Fruit fly (Drosophila melanogaster) whole organism, embryonic: ENCODE measurements around the gene CG7985.

Source experiments
- Adf1 ChIP-seq: fragments of 200-800 bp; sonication (Bioruptor generic); IDR thresholded peaks from 2 replicates; pipeline ENCODE4 v1.3.6; 2022; ENCODE audit warnings: missing biosample characterization, missing genetic modification characterization
- Awh ChIP-seq: fragments of 200-800 bp; sonication (Bioruptor generic); IDR thresholded peaks from 2 replicates; pipeline ENCODE4, ENCODE4 v1.3.6; 2022; ENCODE audit warnings: missing biosample characterization, missing genetic modification characterization
- BEAF-32 ChIP-seq: fragments of 200-800 bp; sonication (Bioruptor generic); optimal IDR thresholded peaks from 3 replicates; lab custom pipeline; 2017; ENCODE audit warnings: missing biosample characterization, missing genetic modification characterization, mild to moderate bottlenecking, moderate library complexity, missing genetic modification reagents
- BtbVII ChIP-seq: fragments of 200-800 bp; sonication (Bioruptor generic); optimal IDR thresholded peaks from 3 replicates; lab custom pipeline; 2017; ENCODE audit warnings: missing biosample characterization, mild to moderate bottlenecking, missing genetic modification characterization
- CG10366 ChIP-seq: fragments of 200-800 bp; sonication (Bioruptor generic); IDR thresholded peaks from 2 replicates; pipeline ENCODE4 v1.3.6; 2022; ENCODE audit warnings: missing biosample characterization, missing genetic modification characterization
- CG10654 ChIP-seq: fragments of 200-800 bp; sonication (Bioruptor generic); optimal IDR thresholded peaks from 2 replicates; lab custom pipeline; 2016; ENCODE audit warnings: missing biosample characterization, missing genetic modification characterization
- CG11398 ChIP-seq: fragments of 200-800 bp; sonication (Bioruptor generic); optimal IDR thresholded peaks from 2 replicates; lab custom pipeline; 2016; ENCODE audit warnings: missing biosample characterization, missing genetic modification characterization
- CG14441 ChIP-seq: fragments of 200-800 bp; sonication (Bioruptor generic); IDR thresholded peaks from 2 replicates; pipeline ENCODE4 v1.3.6; 2022; ENCODE audit warnings: missing biosample characterization, missing genetic modification characterization
- CG15696 ChIP-seq: fragments of 200-800 bp; sonication (Bioruptor generic); optimal IDR thresholded peaks from 2 replicates; lab custom pipeline; 2019; ENCODE audit warnings: missing biosample characterization, mild to moderate bottlenecking, missing genetic modification characterization, moderate library complexity
- CG1603 ChIP-seq: fragments of 200-800 bp; sonication (Bioruptor generic); optimal IDR thresholded peaks from 2 replicates; lab custom pipeline; 2019; ENCODE audit warnings: missing biosample characterization, mild to moderate bottlenecking, missing genetic modification characterization, moderate library complexity
- CG16779 ChIP-seq: fragments of 200-800 bp; sonication (Bioruptor generic); IDR thresholded peaks from 2 replicates; pipeline ENCODE4 v1.3.6; 2022; ENCODE audit warnings: missing biosample characterization, missing genetic modification characterization
- CG17359 ChIP-seq: fragments of 200-800 bp; sonication (Bioruptor generic); optimal IDR thresholded peaks from 3 replicates; lab custom pipeline; 2018; ENCODE audit warnings: missing biosample characterization, mild to moderate bottlenecking, missing genetic modification characterization, moderate library complexity
- CG17612 ChIP-seq: fragments of 200-800 bp; sonication (Bioruptor generic); IDR thresholded peaks from 2 replicates; pipeline ENCODE4 v1.3.6; 2022; ENCODE audit warnings: missing biosample characterization, missing genetic modification characterization
- CG17802 ChIP-seq: fragments of 200-800 bp; sonication (Bioruptor generic); optimal IDR thresholded peaks from 2 replicates; lab custom pipeline; 2018; ENCODE audit warnings: missing biosample characterization, mild to moderate bottlenecking, missing genetic modification characterization, moderate library complexity
- CG18011 ChIP-seq: fragments of 200-800 bp; sonication (Bioruptor generic); optimal IDR thresholded peaks from 2 replicates; lab custom pipeline; 2017; ENCODE audit warnings: missing biosample characterization, missing genetic modification characterization, mild to moderate bottlenecking, moderate library complexity, missing genotype
- CG18599 ChIP-seq: fragments of 200-800 bp; sonication (Bioruptor generic); optimal IDR thresholded peaks from 3 replicates; lab custom pipeline; 2017; ENCODE audit warnings: missing biosample characterization, missing genetic modification characterization, mild to moderate bottlenecking, moderate library complexity, missing genetic modification reagents
- CG18619 ChIP-seq: fragments of 200-800 bp; sonication (Bioruptor generic); optimal IDR thresholded peaks from 3 replicates; lab custom pipeline; 2017; ENCODE audit warnings: missing biosample characterization, mild to moderate bottlenecking, missing genetic modification characterization
- CG18764 ChIP-seq: fragments of 200-800 bp; sonication (Bioruptor generic); optimal IDR thresholded peaks from 3 replicates; lab custom pipeline; 2016; ENCODE audit warnings: missing biosample characterization, missing genetic modification characterization
- CG3281 ChIP-seq: fragments of 200-800 bp; sonication (Bioruptor generic); optimal IDR thresholded peaks from 3 replicates; lab custom pipeline; 2017; ENCODE audit warnings: missing biosample characterization, mild to moderate bottlenecking, missing genetic modification characterization
- CG3838 ChIP-seq: fragments of 200-800 bp; sonication (Bioruptor generic); optimal IDR thresholded peaks from 3 replicates; lab custom pipeline; 2016; ENCODE audit warnings: missing biosample characterization, missing genetic modification characterization
- CG6175 ChIP-seq: fragments of 200-800 bp; sonication (Bioruptor generic); IDR thresholded peaks from 3 replicates; pipeline ENCODE4 v1.3.6; 2022; ENCODE audit warnings: missing biosample characterization, missing genetic modification characterization
- CG7839 ChIP-seq: fragments of 200-800 bp; sonication (Bioruptor generic); optimal IDR thresholded peaks from 3 replicates; lab custom pipeline; 2018; ENCODE audit warnings: missing biosample characterization, mild to moderate bottlenecking, missing genetic modification characterization, moderate library complexity
- CG8089 ChIP-seq: fragments of 200-800 bp; sonication (Bioruptor generic); optimal IDR thresholded peaks from 3 replicates; lab custom pipeline; 2016; ENCODE audit warnings: missing biosample characterization, missing genetic modification characterization
- CG8290 ChIP-seq, 3 experiments: fragments of 200-800 bp; sonication (Bioruptor generic); optimal IDR thresholded peaks; 2 replicates each; lab custom pipeline; 2016 to 2019; ENCODE audit warnings: missing biosample characterization in 3 of 3, missing genetic modification characterization in 3 of 3, mild to moderate bottlenecking in 2 of 3, moderate library complexity in 1 of 3
- Chrac-16 ChIP-seq: fragments of 200-800 bp; sonication (Bioruptor generic); optimal IDR thresholded peaks from 3 replicates; lab custom pipeline; 2016; ENCODE audit warnings: missing biosample characterization, missing genetic modification characterization
- CoRest ChIP-seq: fragments of 200-800 bp; sonication (Bioruptor generic); optimal IDR thresholded peaks from 3 replicates; lab custom pipeline; 2018; ENCODE audit warnings: missing biosample characterization, mild to moderate bottlenecking, missing genetic modification characterization, moderate library complexity
- Dbx ChIP-seq: fragments of 200-800 bp; sonication (Bioruptor generic); IDR thresholded peaks from 3 replicates; pipeline ENCODE4 v1.3.6; 2022; ENCODE audit warnings: missing biosample characterization, missing genetic modification characterization
- Dfd ChIP-seq, 2 experiments: fragments of >200 bp; optimal IDR thresholded peaks; 2 replicates each; lab custom pipeline; 2017; ENCODE audit warnings: missing biosample characterization in 2 of 2, missing genetic modification characterization in 2 of 2
- Hr39 ChIP-seq: fragments of >200 bp; optimal IDR thresholded peaks from 2 replicates; lab custom pipeline; 2017
- Hsf ChIP-seq: fragments of 200-800 bp; sonication (Bioruptor generic); optimal IDR thresholded peaks from 3 replicates; lab custom pipeline; 2016; ENCODE audit warnings: missing biosample characterization, missing genetic modification characterization
- NC2β ChIP-seq: fragments of 200-800 bp; sonication (Bioruptor generic); optimal IDR thresholded peaks from 2 replicates; lab custom pipeline; 2016; ENCODE audit warnings: missing biosample characterization, missing genetic modification characterization
- Tbp ChIP-seq: fragments of >200 bp; optimal IDR thresholded peaks from 2 replicates; lab custom pipeline; 2018; ENCODE audit warnings: missing biosample characterization, missing genetic modification characterization
- ac ChIP-seq: fragments of 200-800 bp; sonication (Bioruptor generic); optimal IDR thresholded peaks from 3 replicates; lab custom pipeline; 2017; ENCODE audit warnings: missing biosample characterization, mild to moderate bottlenecking, missing genetic modification characterization
- aop ChIP-seq: fragments of 200-800 bp; sonication (Bioruptor generic); IDR thresholded peaks from 2 replicates; pipeline ENCODE4 v1.3.6; 2022; ENCODE audit warnings: missing biosample characterization, missing genetic modification characterization
- btn ChIP-seq: fragments of 200-800 bp; sonication (Bioruptor generic); optimal IDR thresholded peaks from 2 replicates; lab custom pipeline; 2016; ENCODE audit warnings: missing biosample characterization, missing genetic modification characterization
- crp ChIP-seq, 2 experiments: fragments of 200-800 bp; sonication (Bioruptor generic); optimal IDR thresholded peaks; 2 replicates in 1 of 2; 3 replicates in 1 of 2; lab custom pipeline; 2017; ENCODE audit warnings: missing biosample characterization in 2 of 2, missing genetic modification characterization in 2 of 2, mild to moderate bottlenecking in 1 of 2, moderate library complexity in 1 of 2
- dimm ChIP-seq: fragments of 200-800 bp; sonication (Bioruptor generic); IDR thresholded peaks from 2 replicates; pipeline ENCODE4 v1.3.6; 2022; ENCODE audit warnings: missing biosample characterization, missing genetic modification characterization
- disco-r ChIP-seq: fragments of 200-800 bp; sonication (Bioruptor generic); optimal IDR thresholded peaks from 2 replicates; lab custom pipeline; 2016; ENCODE audit warnings: missing biosample characterization, missing genetic modification characterization
- dmrt11E ChIP-seq: fragments of 200-800 bp; sonication (Bioruptor generic); optimal IDR thresholded peaks from 3 replicates; lab custom pipeline; 2018; ENCODE audit warnings: missing biosample characterization, mild to moderate bottlenecking, missing genetic modification characterization, moderate library complexity
- jumu ChIP-seq: fragments of 200-800 bp; sonication (Bioruptor generic); optimal IDR thresholded peaks from 3 replicates; lab custom pipeline; 2016; ENCODE audit warnings: missing biosample characterization, missing genetic modification characterization
- kah ChIP-seq: fragments of 200-800 bp; sonication (Bioruptor generic); optimal IDR thresholded peaks from 2 replicates; lab custom pipeline; 2018; ENCODE audit warnings: missing biosample characterization, mild to moderate bottlenecking, missing genetic modification characterization
- mam ChIP-seq: fragments of 200-800 bp; sonication (Bioruptor generic); optimal IDR thresholded peaks from 3 replicates; lab custom pipeline; 2016; ENCODE audit warnings: missing biosample characterization, missing genetic modification characterization
- nau ChIP-seq: fragments of 200-800 bp; sonication (Bioruptor generic); optimal IDR thresholded peaks from 3 replicates; lab custom pipeline; 2017; ENCODE audit warnings: missing biosample characterization, mild to moderate bottlenecking, missing genetic modification characterization, missing genetic modification reagents
- rib ChIP-seq: fragments of 200-800 bp; sonication (Bioruptor generic); IDR thresholded peaks from 2 replicates; pipeline ENCODE4 v1.3.6; 2022; ENCODE audit warnings: missing biosample characterization, missing genetic modification characterization
- scrt ChIP-seq: fragments of 200-800 bp; sonication (Bioruptor generic); optimal IDR thresholded peaks from 2 replicates; lab custom pipeline; 2018; ENCODE audit warnings: missing biosample characterization, mild to moderate bottlenecking, missing genetic modification characterization, moderate library complexity
- sisA ChIP-seq: fragments of 200-800 bp; sonication (Bioruptor generic); IDR thresholded peaks from 2 replicates; pipeline ENCODE4 v1.3.6; 2022; ENCODE audit warnings: missing biosample characterization, missing genetic modification characterization
- slbo ChIP-seq: fragments of 200-800 bp; sonication (Bioruptor generic); IDR thresholded peaks from 2 replicates; pipeline ENCODE4 v1.3.6; 2022; ENCODE audit warnings: missing biosample characterization, missing genetic modification characterization
- sr ChIP-seq: fragments of 200-800 bp; sonication (Bioruptor generic); IDR thresholded peaks from 3 replicates; pipeline ENCODE4 v1.3.6; 2022; ENCODE audit warnings: missing biosample characterization, missing genetic modification characterization
- sug ChIP-seq: fragments of 200-800 bp; optimal IDR thresholded peaks from 2 replicates; lab custom pipeline; 2019; ENCODE audit warnings: missing biosample characterization, mild to moderate bottlenecking, missing genetic modification characterization, moderate library complexity
- zfh2 ChIP-seq: fragments of 200-800 bp; sonication (Bioruptor generic); optimal IDR thresholded peaks from 2 replicates; lab custom pipeline; 2016; ENCODE audit warnings: missing biosample characterization, missing genetic modification characterization

The CG7985 gene

DNA sequence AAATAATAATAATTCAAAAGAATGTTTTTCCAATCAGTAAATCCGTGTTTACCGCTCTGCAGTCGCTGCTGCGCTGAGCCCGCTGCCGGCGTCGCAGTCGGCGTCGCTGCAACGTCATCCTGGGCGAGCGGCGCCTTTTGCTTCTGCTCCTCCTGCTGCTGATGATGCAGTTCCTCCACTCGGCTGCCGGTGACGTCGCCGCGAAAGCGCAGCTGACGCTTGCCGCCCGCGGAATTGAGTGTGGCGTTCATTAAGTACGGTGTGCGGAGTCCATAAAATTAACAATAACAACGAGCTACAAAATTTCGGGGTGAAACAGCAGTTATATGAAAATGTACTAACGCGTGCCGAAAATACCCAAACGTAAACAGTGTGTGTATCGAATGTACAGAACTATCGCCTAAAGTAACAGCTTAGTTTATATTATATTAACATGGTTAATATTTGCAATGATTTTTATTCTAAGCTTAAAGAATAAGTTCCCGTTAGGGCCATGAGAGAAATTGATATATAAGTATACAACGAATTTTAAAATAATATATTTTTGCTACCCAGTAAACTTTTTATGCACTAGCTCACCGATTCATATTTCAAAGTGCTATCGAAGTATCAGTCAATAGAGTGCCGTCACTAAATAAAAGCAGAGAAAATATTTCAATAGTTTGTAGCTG, 35.5 kb upstream of the CG7985 start, which contains the start of the genes CG7218 and Cbp20 (continued):
- peak; percentile 73 for TF ChIP-seq CG14441
- peak; percentile 52; the same call in 1 of the 2 replicates for TF ChIP-seq CG17612 (GFP tag; lab: Robert Waterston, UW)
- TF ChIP-seq disco-r: no peak
- no peak for TF ChIP-seq aop (GFP tag; lab: Robert Waterston, UW)
- no peak for TF ChIP-seq CG17802 (tag; lab: Kevin White, UChicago)
- TF ChIP-seq rib (GFP tag; lab: Robert Waterston, UW): peak; percentile 62; the same call in 1 of the 2 replicates
- peak; percentile 49; the same call in 1 of the 2 replicates for TF ChIP-seq Awh (GFP tag; lab: Robert Waterston, UW)
- TF ChIP-seq Hr39 (lab: Kevin White, UChicago): no peak
- peak; percentile 52; the same call in 1 of the 2 replicates for TF ChIP-seq CG10366 (GFP tag; lab: Robert Waterston, UW)
- peak; percentile 73 for TF ChIP-seq CG16779
- TF ChIP-seq zfh2 (GFP tag; lab: Kevin White, UChicago): peak; percentile 70
- TF ChIP-seq CG18619 (GFP tag; lab: Kevin White, UChicago): peak; percentile 50
- peak; percentile 91 for TF ChIP-seq Dbx
- TF ChIP-seq BtbVII: no peak
- TF ChIP-seq CG15696: peak; percentile 49
- TF ChIP-seq CG18599 (GFP tag; lab: Kevin White, UChicago): peak; percentile 71
- no peak for TF ChIP-seq btn
- TF ChIP-seq CG1603: peak; percentile 43
- peak; percentile 36 for TF ChIP-seq dmrt11E
- TF ChIP-seq CG6175 (GFP tag; lab: Robert Waterston, UW): peak; percentile 69; the same call in 1 of the 3 replicates
- peak; percentile 94 for TF ChIP-seq slbo (GFP tag; lab: Robert Waterston, UW)
- peak; percentile 56 for TF ChIP-seq CG8290 (GFP tag; optimal IDR thresholded peaks at IDR 0.05; lab: Kevin White, UChicago)
- TF ChIP-seq CG8290 (tag; optimal IDR thresholded peaks at IDR 0.05; lab: Kevin White, UChicago): peak; percentile 52 to 79
- peak; percentile 94 for TF ChIP-seq BEAF-32 (GFP tag; lab: Kevin White, UChicago)
- peak; percentile 68 for TF ChIP-seq sisA (GFP tag; lab: Robert Waterston, UW)
- TF ChIP-seq ac (GFP tag; lab: Kevin White, UChicago): no peak
- TF ChIP-seq mam (GFP tag; lab: Kevin White, UChicago): peak; percentile 89
- TF ChIP-seq Hsf (GFP tag; lab: Kevin White, UChicago): peak; percentile 69
- peak; percentile 84 for TF ChIP-seq CoRest (tag; lab: Kevin White, UChicago)
- TF ChIP-seq Dfd (GFP tag; optimal IDR thresholded peaks at IDR 0.05; lab: Kevin White, UChicago): no peak
- peak; percentile 64 for TF ChIP-seq CG17359 (tag; lab: Kevin White, UChicago)
- TF ChIP-seq NC2β (GFP tag; lab: Kevin White, UChicago): peak; percentile 49
- TF ChIP-seq crp (GFP tag; optimal IDR thresholded peaks at IDR 0.05; lab: Kevin White, UChicago): peak in 1 of 2 experiments; percentile 73
- TF ChIP-seq dimm: peak; percentile 55; the same call in 1 of the 2 replicates
- peak; percentile 76 for TF ChIP-seq sug
- no peak for TF ChIP-seq sr (GFP tag; lab: Robert Waterston, UW)
- TF ChIP-seq CG10654 (GFP tag; lab: Kevin White, UChicago): peak; percentile 50
- TF ChIP-seq Tbp (GFP tag; lab: Kevin White, UChicago): no peak
- TF ChIP-seq kah (GFP tag; lab: Kevin White, UChicago): no peak
- TF ChIP-seq CG8089 (GFP tag; lab: Kevin White, UChicago): peak; percentile 10
- TF ChIP-seq CG3838 (GFP tag; lab: Kevin White, UChicago): peak; percentile 11
- TF ChIP-seq CG7839 (tag; lab: Kevin White, UChicago): peak; percentile 65
- TF ChIP-seq Adf1 (GFP tag; lab: Robert Waterston, UW): peak; percentile 95
- peak; percentile 36 for TF ChIP-seq nau (GFP tag; lab: Kevin White, UChicago)
- peak; percentile 69 for TF ChIP-seq CG3281 (GFP tag; lab: Kevin White, UChicago)
- peak; percentile 36 for TF ChIP-seq jumu (GFP tag; lab: Kevin White, UChicago)
- TF ChIP-seq CG11398 (GFP tag; lab: Kevin White, UChicago): no peak
- TF ChIP-seq Chrac-16 (GFP tag; lab: Kevin White, UChicago): peak; percentile 73
- peak; percentile 47 for TF ChIP-seq CG18764 (GFP tag; lab: Kevin White, UChicago)
- peak; percentile 41 for TF ChIP-seq CG18011 (GFP tag; lab: Kevin White, UChicago)
- peak; percentile 20 for TF ChIP-seq scrt (GFP tag; lab: Kevin White, UChicago)
